Worm (Caenorhabditis elegans): ENCODE results near the gene C31C9.9.
A peak's percentile ranks its signal among the peaks of the same experiment; 100 is the strongest.

Gene C31C9.9

DNA sequence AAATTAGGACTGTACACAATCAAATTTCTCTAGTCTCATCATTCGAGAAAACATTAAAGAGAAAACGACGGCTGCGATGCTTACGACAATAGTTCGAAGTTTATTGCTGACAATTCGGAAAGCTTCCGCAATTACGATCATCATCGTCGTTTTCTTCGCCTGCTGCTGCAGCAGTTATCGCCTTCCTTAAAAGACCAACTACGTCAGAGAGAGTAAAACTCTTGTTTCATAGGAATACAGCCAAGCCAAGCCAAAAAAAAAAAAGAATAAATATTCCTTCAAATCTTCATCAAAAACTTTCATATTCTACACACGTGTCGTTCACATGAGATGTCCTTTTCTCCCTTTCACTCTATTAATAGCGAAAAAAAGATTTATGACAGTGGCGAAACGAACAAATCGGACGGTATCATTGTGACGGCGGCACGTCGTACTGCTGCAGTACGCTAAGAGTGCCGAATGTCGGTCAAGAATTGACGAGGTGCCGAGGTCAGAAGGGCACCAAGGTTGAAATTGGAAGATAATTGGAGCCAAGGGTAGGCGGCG, 25.0 kb downstream of the C31C9.9 start:
- TF ChIP-seq sma-9 (GFP tag; optimal IDR thresholded peaks at IDR 0.05), result peak; percentile 91
- no peak for TF ChIP-seq sma-9 (tag; optimal IDR thresholded peaks at IDR 0.05)
- peak; percentile 62 for TF ChIP-seq sma-3 (GFP tag; optimal IDR thresholded peaks at IDR 0.05)
- TF ChIP-seq nhr-21 (tag; optimal IDR thresholded peaks at IDR 0.05), result peak; percentile 81
- TF ChIP-seq zag-1 (tag; optimal IDR thresholded peaks at IDR 0.05), result no peak
- TF ChIP-seq fos-1 (tag; optimal IDR thresholded peaks at IDR 0.05), result peak; percentile 28
- TF ChIP-seq skn-1 (tag; optimal IDR thresholded peaks at IDR 0.05), result no peak
- peak in 1 of 2 experiments; percentile 18 for TF ChIP-seq mdl-1 (tag; optimal IDR thresholded peaks at IDR 0.05)
- TF ChIP-seq egl-27 (tag; optimal IDR thresholded peaks at IDR 0.05), result peak; percentile 1
- peak; percentile 95 for TF ChIP-seq blmp-1 (tag; optimal IDR thresholded peaks at IDR 0.05; ENCODE audit: insufficient read depth)
- peak; percentile 46 for TF ChIP-seq nhr-25 (tag; optimal IDR thresholded peaks at IDR 0.05)

DNA sequence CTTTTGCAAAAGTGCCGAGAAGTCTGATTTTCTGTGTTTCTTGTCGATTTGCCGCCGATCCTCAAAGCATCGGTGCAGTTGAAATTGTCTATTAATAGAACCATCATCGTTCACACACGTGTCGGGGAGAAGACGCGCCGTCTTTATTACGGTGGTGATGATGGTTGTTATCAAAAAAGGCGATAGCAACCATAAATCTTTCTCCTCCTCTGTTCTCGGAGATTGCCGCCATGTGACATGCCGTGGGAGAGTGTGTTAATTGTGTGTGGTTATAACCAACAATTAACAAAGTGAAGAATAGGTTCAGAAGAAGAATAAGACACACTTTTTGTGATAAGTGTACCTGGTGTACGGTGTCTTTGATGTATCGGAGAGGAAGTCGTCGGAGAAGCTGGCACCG, 26.2 kb downstream of the C31C9.9 start:
- no peak for TF ChIP-seq elt-3 (tag; optimal IDR thresholded peaks at IDR 0.05)
- TF ChIP-seq lin-11 (tag; optimal IDR thresholded peaks at IDR 0.05), result no peak
- no peak for TF ChIP-seq C34F6.9 (tag; optimal IDR thresholded peaks at IDR 0.05)
- TF ChIP-seq nhr-10 (tag; optimal IDR thresholded peaks at IDR 0.05), result no peak
- TF ChIP-seq peb-1 (tag; optimal IDR thresholded peaks at IDR 0.05), result no peak
- no peak for TF ChIP-seq ceh-16 (tag; optimal IDR thresholded peaks at IDR 0.05)
- no peak for TF ChIP-seq mab-5 (tag; optimal IDR thresholded peaks at IDR 0.05)
- TF ChIP-seq unc-39 (tag; optimal IDR thresholded peaks at IDR 0.05), result no peak
- TF ChIP-seq ztf-11 (tag; optimal IDR thresholded peaks at IDR 0.05), result no peak
- peak; percentile 87 for TF ChIP-seq blmp-1 (tag; optimal IDR thresholded peaks at IDR 0.05; ENCODE audit: insufficient read depth)
- no peak for TF ChIP-seq F13H6.1 (tag; optimal IDR thresholded peaks at IDR 0.05)
- no peak for TF ChIP-seq skn-1 (tag; optimal IDR thresholded peaks at IDR 0.05)
- TF ChIP-seq unc-55 (GFP tag; optimal IDR thresholded peaks at IDR 0.05), result no peak
- no peak for TF ChIP-seq ama-1 (optimal IDR thresholded peaks at IDR 0.05)
- peak in 1 of 2 experiments; percentile 2 for TF ChIP-seq lsy-2 (tag; optimal IDR thresholded peaks at IDR 0.05)
- no peak for TF ChIP-seq mbf-1 (tag; optimal IDR thresholded peaks at IDR 0.05)
- TF ChIP-seq nhr-11 (tag; optimal IDR thresholded peaks at IDR 0.05), result no peak
- TF ChIP-seq nhr-21 (tag; optimal IDR thresholded peaks at IDR 0.05), result peak; percentile 93
- TF ChIP-seq crh-2 (tag; optimal IDR thresholded peaks at IDR 0.05), result peak; percentile 36
- TF ChIP-seq snpc-4 (tag; optimal IDR thresholded peaks at IDR 0.05), result no peak
- TF ChIP-seq lin-39 (tag; optimal IDR thresholded peaks at IDR 0.05), result no peak
- no peak for TF ChIP-seq lin-13 (GFP tag; optimal IDR thresholded peaks at IDR 0.05)
- no peak for TF ChIP-seq ZK546.5 (tag; optimal IDR thresholded peaks at IDR 0.05)
- TF ChIP-seq nhr-23 (tag; optimal IDR thresholded peaks at IDR 0.05), result no peak
- peak; percentile 30 for TF ChIP-seq gmeb-1 (tag; optimal IDR thresholded peaks at IDR 0.05)
- no peak for TF ChIP-seq aly-2 (tag; optimal IDR thresholded peaks at IDR 0.05)
- TF ChIP-seq nhr-6 (tag; optimal IDR thresholded peaks at IDR 0.05), result no peak
- TF ChIP-seq egl-27 (tag; optimal IDR thresholded peaks at IDR 0.05), result peak; percentile 13
- TF ChIP-seq sma-3 (GFP tag; optimal IDR thresholded peaks at IDR 0.05), result peak; percentile 79
- no peak for TF ChIP-seq nhr-12 (tag; optimal IDR thresholded peaks at IDR 0.05)
- no peak for TF ChIP-seq alr-1 (tag; optimal IDR thresholded peaks at IDR 0.05)
- no peak for TF ChIP-seq unc-62 (GFP tag; optimal IDR thresholded peaks at IDR 0.05)
- no peak for TF ChIP-seq sma-9 (GFP tag; optimal IDR thresholded peaks at IDR 0.05)
- TF ChIP-seq sma-9 (tag; optimal IDR thresholded peaks at IDR 0.05), result no peak
- no peak for TF ChIP-seq nhr-237 (tag; optimal IDR thresholded peaks at IDR 0.05)
- TF ChIP-seq elt-1 (tag; optimal IDR thresholded peaks at IDR 0.05), result no peak
- TF ChIP-seq sem-4 (tag; optimal IDR thresholded peaks at IDR 0.05), result peak; percentile 29
- no peak for TF ChIP-seq R02D3.7 (tag; optimal IDR thresholded peaks at IDR 0.05)
- TF ChIP-seq Y55F3AM.14 (GFP tag; optimal IDR thresholded peaks at IDR 0.05), result no peak
- TF ChIP-seq dmd-4 (tag; optimal IDR thresholded peaks at IDR 0.05), result no peak
- TF ChIP-seq ztf-4 (tag; optimal IDR thresholded peaks at IDR 0.05), result no peak
- TF ChIP-seq ceh-82 (tag; optimal IDR thresholded peaks at IDR 0.05), result no peak
- peak; percentile 3 for TF ChIP-seq nhr-129 (tag; optimal IDR thresholded peaks at IDR 0.05)
- TF ChIP-seq mdl-1 (tag; optimal IDR thresholded peaks at IDR 0.05), result peak in 1 of 2 experiments; percentile 70
- TF ChIP-seq ztf-1 (GFP tag; conservative IDR thresholded peaks at IDR 0.05), result no peak
- peak; percentile 87 for TF ChIP-seq nhr-25 (tag; optimal IDR thresholded peaks at IDR 0.05)
- TF ChIP-seq zag-1 (tag; optimal IDR thresholded peaks at IDR 0.05), result no peak
- peak; percentile 42 for TF ChIP-seq fos-1 (tag; optimal IDR thresholded peaks at IDR 0.05)
- TF ChIP-seq nhr-77 (tag; optimal IDR thresholded peaks at IDR 0.05), result no peak

All from whole organism, L2 larva.